Fruit fly (Drosophila melanogaster) Kc167 (cell line): ENCODE data around the gene Smr.

Experiments
- Myc ChIP-seq: fragments of >200 bp; optimal IDR thresholded peaks from 2 replicates; lab custom pipeline; 2017; ENCODE audit warnings: missing external identifiers
- Sin3A ChIP-seq: fragments of >200 bp; optimal IDR thresholded peaks from 2 replicates; lab custom pipeline; 2018; ENCODE audit warnings: missing external identifiers
- h ChIP-seq: fragments of >200 bp; optimal IDR thresholded peaks from 3 replicates; lab custom pipeline; 2018; ENCODE audit warnings: missing external identifiers
- insv ChIP-seq: fragments of >200 bp; optimal IDR thresholded peaks from 3 replicates; lab custom pipeline; 2018; ENCODE audit warnings: missing external identifiers
- psq ChIP-seq: fragments of >200 bp; optimal IDR thresholded peaks from 2 replicates; lab custom pipeline; 2017; ENCODE audit warnings: missing external identifiers
- ttk ChIP-seq: sonication (Bioruptor generic); optimal IDR thresholded peaks from 2 replicates; lab custom pipeline; 2017; ENCODE audit warnings: missing external identifiers

Smr gene

DNA sequence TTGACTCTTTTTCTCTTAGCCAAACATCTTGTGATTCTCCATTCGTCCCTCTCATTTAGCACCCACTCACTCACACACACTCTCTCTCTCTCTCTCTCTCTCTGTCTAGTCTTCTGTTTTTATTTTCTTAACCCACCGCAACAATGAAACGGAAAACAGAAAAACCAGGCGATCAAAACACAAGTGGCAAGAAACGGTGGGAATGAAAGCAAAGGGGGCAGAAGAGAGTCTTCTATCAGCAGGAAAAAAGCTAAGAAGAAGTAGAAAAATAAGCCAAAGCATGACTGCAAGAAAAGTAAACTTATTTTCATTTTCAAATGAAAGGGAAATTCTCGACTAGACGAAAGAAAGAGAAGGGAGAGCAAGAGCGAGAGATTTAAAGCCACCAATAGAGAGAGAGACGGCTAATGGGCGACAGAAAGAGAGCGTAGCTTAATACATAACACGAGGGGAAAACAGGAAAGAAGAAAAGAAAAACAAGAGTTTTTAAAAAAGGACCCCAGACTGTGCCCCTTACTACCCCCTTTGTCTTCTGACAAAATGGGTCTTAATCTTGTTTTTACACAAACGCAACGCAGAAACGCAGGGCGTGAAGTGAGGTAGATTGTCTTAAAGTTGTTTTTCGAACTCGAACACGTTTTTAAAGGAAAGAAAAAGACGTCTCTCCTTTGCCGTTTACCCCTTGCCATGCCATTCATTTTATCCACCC lies 68.4 kb downstream of the Smr start:
- TF ChIP-seq Sin3A (lab: Kevin White, UChicago) (no peak), Myc (lab: Kevin White, UChicago) (no peak), h (lab: Kevin White, UChicago) (no peak), insv (lab: Kevin White, UChicago) (no peak), ttk (lab: Kevin White, UChicago) (no peak), psq (lab: Kevin White, UChicago) (no peak)

- TF ChIP-seq psq (lab: Kevin White, UChicago) (no peak), ttk (lab: Kevin White, UChicago) (no peak), h (lab: Kevin White, UChicago) (no peak), Myc (lab: Kevin White, UChicago) (no peak), insv (lab: Kevin White, UChicago) (no peak), Sin3A (lab: Kevin White, UChicago) (no peak)
Measured at dm6 chrX:12672317-12673172, 69.9 kb downstream of the Smr start.

dm6 chrX:12670530-12671285 lies 71.7 kb downstream of the Smr start:
- no peak for TF ChIP-seq psq (lab: Kevin White, UChicago)
- TF ChIP-seq Sin3A (lab: Kevin White, UChicago): no peak
- TF ChIP-seq ttk (lab: Kevin White, UChicago): no peak
- TF ChIP-seq h (lab: Kevin White, UChicago): no peak
- TF ChIP-seq insv (lab: Kevin White, UChicago): no peak
- no peak for TF ChIP-seq Myc (lab: Kevin White, UChicago)

- TF ChIP-seq psq (lab: Kevin White, UChicago) (no peak), Myc (lab: Kevin White, UChicago) (no peak), insv (lab: Kevin White, UChicago) (no peak), h (lab: Kevin White, UChicago) (no peak), ttk (lab: Kevin White, UChicago) (no peak), Sin3A (lab: Kevin White, UChicago) (no peak)
Measured at dm6 chrX:12669659-12670488, 72.5 kb downstream of the Smr start.

DNA sequence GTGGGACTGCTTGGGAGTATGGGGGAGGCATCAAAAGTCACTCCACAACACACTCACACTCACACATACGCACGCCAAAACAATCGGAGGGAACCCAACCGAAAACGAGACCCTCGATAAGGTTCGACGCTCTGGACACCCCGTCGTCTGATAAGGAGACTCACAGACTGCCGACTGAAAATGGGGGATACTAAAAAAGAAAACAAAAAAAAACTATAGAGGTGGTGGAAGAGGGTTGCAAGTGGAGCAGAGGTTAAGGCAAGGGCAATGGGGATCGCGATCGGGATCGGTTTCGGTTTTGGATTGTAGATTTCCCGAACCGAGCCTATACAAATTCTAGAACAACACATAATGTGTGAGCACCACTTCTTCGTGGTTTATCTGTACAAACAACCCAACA lies 73.7 kb downstream of the Smr start:
- TF ChIP-seq ttk (lab: Kevin White, UChicago) (no peak), psq (lab: Kevin White, UChicago) (no peak), insv (lab: Kevin White, UChicago) (no peak), Myc (lab: Kevin White, UChicago) (no peak), Sin3A (lab: Kevin White, UChicago) (no peak), h (lab: Kevin White, UChicago) (no peak)

dm6 chrX:12667600-12668250 lies 74.7 kb downstream of the Smr start:
- TF ChIP-seq h (lab: Kevin White, UChicago) (no peak), Myc (lab: Kevin White, UChicago) (no peak), Sin3A (lab: Kevin White, UChicago) (no peak), psq (lab: Kevin White, UChicago) (no peak), ttk (lab: Kevin White, UChicago) (no peak)

DNA sequence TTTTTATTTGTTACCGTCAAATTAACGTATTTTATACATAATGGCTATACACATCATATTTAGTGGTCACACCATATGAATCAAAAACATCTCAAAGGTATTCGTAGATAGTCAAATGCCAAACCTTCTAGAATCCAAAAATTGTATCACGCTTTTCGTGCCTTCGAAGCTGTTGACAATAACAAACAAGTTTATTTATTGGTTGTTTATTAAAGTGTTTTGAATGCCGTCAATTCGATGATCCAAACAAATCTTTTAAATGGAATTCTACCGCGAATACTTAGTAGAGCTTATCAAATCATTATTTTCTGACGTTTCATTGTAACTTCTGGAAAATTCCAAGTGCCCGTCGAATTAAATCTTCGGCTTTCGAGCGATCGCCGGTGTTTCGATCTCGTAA lies 75.4 kb downstream of the Smr start:
- TF ChIP-seq ttk (lab: Kevin White, UChicago): no peak
- TF ChIP-seq h (lab: Kevin White, UChicago): no peak
- no peak for TF ChIP-seq Sin3A (lab: Kevin White, UChicago)
- no peak for TF ChIP-seq Myc (lab: Kevin White, UChicago)
- TF ChIP-seq insv (lab: Kevin White, UChicago): no peak
- TF ChIP-seq psq (lab: Kevin White, UChicago): no peak

- TF ChIP-seq Myc (lab: Kevin White, UChicago): no peak
- no peak for TF ChIP-seq Sin3A (lab: Kevin White, UChicago)
- no peak for TF ChIP-seq ttk (lab: Kevin White, UChicago)
- TF ChIP-seq h (lab: Kevin White, UChicago): no peak
- no peak for TF ChIP-seq psq (lab: Kevin White, UChicago)
- no peak for TF ChIP-seq insv (lab: Kevin White, UChicago)
Measured at dm6 chrX:12666471-12666884, 75.9 kb downstream of the Smr start.

DNA sequence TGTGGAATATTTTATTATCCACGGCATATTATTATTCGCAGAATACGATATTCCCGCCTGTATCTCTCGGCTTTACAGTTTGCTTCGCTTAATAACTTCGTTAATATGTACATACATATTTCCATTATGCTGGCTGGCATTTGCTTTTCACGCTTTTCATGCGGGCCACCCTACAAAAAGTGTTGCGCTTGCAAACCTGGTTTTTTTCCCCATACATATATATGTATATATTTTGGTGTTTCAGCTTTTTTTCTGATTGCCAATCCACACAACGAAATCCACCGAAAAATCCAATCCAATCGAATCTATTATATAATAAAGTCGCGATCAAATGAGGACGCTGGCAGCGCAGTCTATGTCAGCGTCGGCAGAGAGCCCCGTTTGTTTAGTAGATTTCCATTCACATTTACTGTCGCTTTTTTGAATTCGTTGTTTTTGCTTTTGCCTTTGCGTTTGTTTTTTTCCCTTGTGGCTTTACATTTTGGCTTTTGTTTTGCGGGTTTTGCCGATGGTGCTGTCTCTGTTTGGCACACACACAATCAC lies 76.6 kb downstream of the Smr start:
- no peak for TF ChIP-seq Sin3A (lab: Kevin White, UChicago)
- no peak for TF ChIP-seq ttk (lab: Kevin White, UChicago)
- TF ChIP-seq psq (lab: Kevin White, UChicago): no peak
- no peak for TF ChIP-seq h (lab: Kevin White, UChicago)
- no peak for TF ChIP-seq Myc (lab: Kevin White, UChicago)
- no peak for TF ChIP-seq insv (lab: Kevin White, UChicago)
